Worm (Caenorhabditis elegans): ENCODE data around the gene dib-1.

dib-1 gene

ce11 chrIV:2891535-2892233, 1.0 kb downstream of the dib-1 start (continued):
- no peak for TF ChIP-seq mxl-3 (GFP tag; optimal IDR thresholded peaks at IDR 0.05)
- peak; percentile 70 for TF ChIP-seq set-16 (GFP tag; IDR thresholded peaks at IDR 0.05)
- TF ChIP-seq daf-8 (GFP tag; IDR thresholded peaks at IDR 0.05): no peak
- no peak for TF ChIP-seq sdz-12 (GFP tag; optimal IDR thresholded peaks at IDR 0.05)
- peak; percentile 57 for TF ChIP-seq F49E8.2 (tag; optimal IDR thresholded peaks at IDR 0.05; ENCODE audit: borderline replicate concordance)
- TF ChIP-seq tag-97 (GFP tag; IDR thresholded peaks at IDR 0.05): no peak
- no peak for TF ChIP-seq nhr-25 (tag; optimal IDR thresholded peaks at IDR 0.05; ENCODE audit: borderline replicate concordance, insufficient read depth)
- TF ChIP-seq hlh-11 (tag; optimal IDR thresholded peaks at IDR 0.05): no peak
- TF ChIP-seq arid-1 (GFP tag; conservative IDR thresholded peaks at IDR 0.05): no peak
- TF ChIP-seq nhr-41 (GFP tag; IDR thresholded peaks at IDR 0.05): no peak
- no peak for TF ChIP-seq egl-27 (tag; optimal IDR thresholded peaks at IDR 0.05)
- TF ChIP-seq php-3 (GFP tag; IDR thresholded peaks at IDR 0.05): 0 out of 2 replicates have a peak, but pooled peaks have one; percentile 29
- peak; percentile 43; the same call in 1 of the 2 replicates for TF ChIP-seq F26F4.8 (GFP tag; conservative IDR thresholded peaks at IDR 0.05)
- no peak for TF ChIP-seq lim-7 (GFP tag; IDR thresholded peaks at IDR 0.05)
- no peak for TF ChIP-seq madf-5 (GFP tag; IDR thresholded peaks at IDR 0.05)
- TF ChIP-seq daf-12 (tag; optimal IDR thresholded peaks at IDR 0.05): no peak
- no peak for TF ChIP-seq lir-3 (tag; optimal IDR thresholded peaks at IDR 0.05)
- TF ChIP-seq mes-2 (tag; optimal IDR thresholded peaks at IDR 0.05; ENCODE audit: poor library complexity, severe bottlenecking): no peak
- TF ChIP-seq lsy-2 (tag; optimal IDR thresholded peaks at IDR 0.05): no peak
- TF ChIP-seq hlh-30 (tag; optimal IDR thresholded peaks at IDR 0.05; ENCODE audit: insufficient read depth): no peak
- TF ChIP-seq tra-1 (GFP tag; IDR thresholded peaks at IDR 0.05): 0 out of 2 replicates have a peak, but pooled peaks have one; percentile 5
- no peak for TF ChIP-seq ceh-44 (GFP tag; IDR thresholded peaks at IDR 0.05)
- TF ChIP-seq aha-1 (tag): peak; percentile 58
- TF ChIP-seq nhr-237 (tag; optimal IDR thresholded peaks at IDR 0.05): no peak
- TF ChIP-seq lin-15B (tag; optimal IDR thresholded peaks at IDR 0.05): no peak
- TF ChIP-seq attf-4 (tag; optimal IDR thresholded peaks at IDR 0.05): no peak
- TF ChIP-seq ces-1 (GFP tag; optimal IDR thresholded peaks at IDR 0.05): no peak
- TF ChIP-seq ceh-20 (GFP tag; IDR thresholded peaks at IDR 0.05): no peak
- TF ChIP-seq spr-1 (tag; optimal IDR thresholded peaks at IDR 0.05): no peak
- TF ChIP-seq ztf-11 (tag; optimal IDR thresholded peaks at IDR 0.05): no peak
- no peak for TF ChIP-seq dmd-8 (GFP tag; IDR thresholded peaks at IDR 0.05)
- no peak for TF ChIP-seq nhr-77 (tag; optimal IDR thresholded peaks at IDR 0.05)
- TF ChIP-seq Y5F2A.4 (GFP tag; optimal IDR thresholded peaks at IDR 0.05): no peak
- no peak for TF ChIP-seq T26A8.4 (GFP tag; IDR thresholded peaks at IDR 0.05)
- no peak for TF ChIP-seq cey-2 (tag; optimal IDR thresholded peaks at IDR 0.05; ENCODE audit: borderline replicate concordance, insufficient read depth)
- no peak for TF ChIP-seq duxl-1 (tag; optimal IDR thresholded peaks at IDR 0.05; ENCODE audit: poor library complexity)
- no peak for TF ChIP-seq snpc-4 (tag; optimal IDR thresholded peaks at IDR 0.05)
- TF ChIP-seq fos-1 (tag; optimal IDR thresholded peaks at IDR 0.05): no peak
- TF ChIP-seq zfp-3 (GFP tag; conservative IDR thresholded peaks at IDR 0.05): 0 out of 2 replicates have a peak, but pooled peaks have one; percentile 11
- TF ChIP-seq ceh-28 (tag; optimal IDR thresholded peaks at IDR 0.05): no peak
- no peak for TF ChIP-seq fkh-10 (GFP tag; optimal IDR thresholded peaks at IDR 0.05)

All from whole organism, L4 larva.